Fruit fly (Drosophila melanogaster): ENCODE data around the gene Tango5.

The Tango5 gene

DNA sequence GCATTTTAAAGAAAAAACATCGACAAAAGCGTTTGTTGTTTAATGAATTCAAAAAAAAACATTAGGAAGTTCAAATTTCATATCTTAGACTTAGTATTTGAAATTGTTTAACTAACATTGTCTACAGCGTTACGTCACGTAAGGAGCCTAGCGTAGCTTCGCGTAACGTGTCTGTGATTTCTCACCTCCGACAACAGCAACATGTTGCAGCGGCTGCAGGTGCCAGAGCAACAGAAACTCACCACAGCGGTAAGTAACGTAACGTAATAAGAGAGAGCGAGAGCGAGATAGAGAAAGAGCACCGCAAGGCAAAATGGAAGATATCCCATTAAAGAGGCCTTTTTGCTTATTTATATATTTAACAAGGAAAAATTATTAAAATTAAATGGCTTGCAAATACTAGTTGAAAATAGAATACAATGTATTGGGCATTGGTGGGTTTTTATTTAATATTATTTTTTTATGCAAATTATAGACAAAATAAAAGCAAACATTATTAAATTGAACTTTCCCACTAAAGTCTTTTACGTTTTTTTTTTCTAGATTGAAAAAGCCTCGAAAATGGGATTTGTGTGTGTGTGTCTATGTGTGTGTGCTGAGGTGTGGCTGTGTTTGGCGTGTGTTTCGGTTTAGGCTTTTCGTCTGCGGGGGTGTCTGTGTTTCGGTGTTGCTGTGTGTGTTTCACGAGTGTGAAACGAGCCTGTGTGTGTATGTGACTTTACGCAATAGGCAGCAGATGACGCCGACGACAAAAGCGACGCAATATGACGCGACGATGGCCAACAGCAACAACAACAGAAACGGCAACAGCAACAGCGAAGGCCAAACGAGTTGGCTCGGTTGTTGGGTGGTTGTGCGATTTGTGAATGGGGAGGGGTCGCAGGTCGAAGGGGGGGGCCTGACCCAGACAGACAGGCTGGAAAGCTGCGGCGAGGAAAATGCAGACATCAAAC is 34.0 kb downstream of the Tango5 start:
- TF ChIP-seq GATAd (GFP tag; optimal IDR thresholded peaks at IDR 0.05) (no peak), woc (GFP tag; optimal IDR thresholded peaks at IDR 0.05) (no peak), brk (GFP tag; optimal IDR thresholded peaks at IDR 0.05) (no peak), psq (GFP tag; optimal IDR thresholded peaks at IDR 0.05) (peak; percentile 27)

- TF ChIP-seq CG9705 (GFP tag; optimal IDR thresholded peaks at IDR 0.05), result no peak
- TF ChIP-seq Sp1 (GFP tag; optimal IDR thresholded peaks at IDR 0.05), result no peak
- no peak for TF ChIP-seq Dfd (GFP tag; optimal IDR thresholded peaks at IDR 0.05)
- TF ChIP-seq Abd-B (GFP tag; optimal IDR thresholded peaks at IDR 0.05), result no peak
- TF ChIP-seq foxo (GFP tag; optimal IDR thresholded peaks at IDR 0.05), result no peak
- TF ChIP-seq CrebA (GFP tag; optimal IDR thresholded peaks at IDR 0.05; ENCODE audit: borderline replicate concordance), result no peak
- no peak for TF ChIP-seq sv (GFP tag; optimal IDR thresholded peaks at IDR 0.05)
- TF ChIP-seq GATAd (GFP tag; optimal IDR thresholded peaks at IDR 0.05), result no peak
- no peak for TF ChIP-seq h (GFP tag; optimal IDR thresholded peaks at IDR 0.05)
- no peak for TF ChIP-seq Hr78 (GFP tag; optimal IDR thresholded peaks at IDR 0.05)
- no peak for TF ChIP-seq Rel (GFP tag; optimal IDR thresholded peaks at IDR 0.05)
- no peak for TF ChIP-seq Rel (tag; optimal IDR thresholded peaks at IDR 0.05)
- TF ChIP-seq jim (GFP tag; optimal IDR thresholded peaks at IDR 0.05), result no peak
- TF ChIP-seq Hnf4 (GFP tag; optimal IDR thresholded peaks at IDR 0.05), result no peak
Observed at dm6 chrX:10729196-10729835, 34.9 kb downstream of the Tango5 start.

- TF ChIP-seq sage (GFP tag; optimal IDR thresholded peaks at IDR 0.05) (no peak), jim (GFP tag; optimal IDR thresholded peaks at IDR 0.05) (no peak), Myc (optimal IDR thresholded peaks at IDR 0.05) (no peak), dsf (GFP tag; optimal IDR thresholded peaks at IDR 0.05; ENCODE audit: borderline replicate concordance) (no peak), N (GFP tag; optimal IDR thresholded peaks at IDR 0.05) (no peak), CrebA (GFP tag; optimal IDR thresholded peaks at IDR 0.05; ENCODE audit: borderline replicate concordance) (no peak), dmrt93B (GFP tag; optimal IDR thresholded peaks at IDR 0.05) (no peak), Hr78 (GFP tag; optimal IDR thresholded peaks at IDR 0.05) (no peak), tai (GFP tag; optimal IDR thresholded peaks at IDR 0.05) (no peak), GATAd (GFP tag; optimal IDR thresholded peaks at IDR 0.05) (no peak), psq (GFP tag; optimal IDR thresholded peaks at IDR 0.05) (no peak), dl (GFP tag; optimal IDR thresholded peaks at IDR 0.05; ENCODE audit: insufficient read depth in 1 of 2, partially characterized antibody in 2 of 2) (no peak), brk (GFP tag; optimal IDR thresholded peaks at IDR 0.05) (no peak), Dfd (GFP tag; optimal IDR thresholded peaks at IDR 0.05) (no peak), woc (GFP tag; optimal IDR thresholded peaks at IDR 0.05) (no peak), rgr (GFP tag; optimal IDR thresholded peaks at IDR 0.05) (no peak), Abd-B (GFP tag; optimal IDR thresholded peaks at IDR 0.05) (no peak), Mio (GFP tag; optimal IDR thresholded peaks at IDR 0.05) (no peak), lola (GFP tag; optimal IDR thresholded peaks at IDR 0.05) (no peak), fru (GFP tag; optimal IDR thresholded peaks at IDR 0.05) (no peak)
Observed at dm6 chrX:10728541-10728968, 35.7 kb downstream of the Tango5 start.

DNA sequence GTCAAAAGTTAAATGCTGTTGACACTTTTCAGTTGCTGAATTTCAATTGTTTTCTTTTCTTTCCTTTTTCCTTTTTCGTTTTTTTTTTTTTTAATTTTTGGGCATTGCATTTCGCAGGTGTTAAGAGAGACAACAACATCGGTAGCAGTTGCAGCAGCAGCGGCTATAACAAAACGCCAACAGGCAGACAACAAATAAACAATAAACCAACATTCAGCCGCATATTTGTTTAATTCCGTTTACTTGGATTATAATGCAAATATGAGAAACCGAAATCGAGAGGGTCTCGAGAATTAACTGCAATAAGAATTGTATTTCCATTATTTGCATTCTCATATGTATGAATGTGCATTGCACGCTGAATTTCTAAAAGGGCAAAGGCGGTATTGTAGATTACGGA is 36.2 kb downstream of the Tango5 start:
- no peak for TF ChIP-seq dl (GFP tag; optimal IDR thresholded peaks at IDR 0.05; ENCODE audit: insufficient read depth in 1 of 2, partially characterized antibody in 2 of 2)
- TF ChIP-seq Hr83 (GFP tag; optimal IDR thresholded peaks at IDR 0.05; ENCODE audit: poor library complexity, severe bottlenecking), result peak; percentile 95
- no peak for TF ChIP-seq N (GFP tag; optimal IDR thresholded peaks at IDR 0.05)
- peak; percentile 69 for TF ChIP-seq GATAd (GFP tag; optimal IDR thresholded peaks at IDR 0.05)
- TF ChIP-seq h (GFP tag; optimal IDR thresholded peaks at IDR 0.05), result peak; percentile 89
- no peak for TF ChIP-seq lola (GFP tag; optimal IDR thresholded peaks at IDR 0.05)
- TF ChIP-seq jim (GFP tag; optimal IDR thresholded peaks at IDR 0.05), result peak; percentile 82
- no peak for TF ChIP-seq Myc (optimal IDR thresholded peaks at IDR 0.05)
- TF ChIP-seq foxo (GFP tag; optimal IDR thresholded peaks at IDR 0.05), result peak in 1 of 2 experiments; percentile 68
- peak; percentile 33 for TF ChIP-seq woc (GFP tag; optimal IDR thresholded peaks at IDR 0.05)
- peak; percentile 88 for TF ChIP-seq rgr (GFP tag; optimal IDR thresholded peaks at IDR 0.05)
- peak; percentile 24 for TF ChIP-seq CG9705 (GFP tag; optimal IDR thresholded peaks at IDR 0.05)
- TF ChIP-seq sage (GFP tag; optimal IDR thresholded peaks at IDR 0.05), result peak; percentile 59
- no peak for TF ChIP-seq Vsx2 (GFP tag; optimal IDR thresholded peaks at IDR 0.05; ENCODE audit: partially characterized antibody)
- peak; percentile 44 for TF ChIP-seq ey (GFP tag; optimal IDR thresholded peaks at IDR 0.05)
- TF ChIP-seq Dfd (GFP tag; optimal IDR thresholded peaks at IDR 0.05), result no peak
- TF ChIP-seq Mio (GFP tag; optimal IDR thresholded peaks at IDR 0.05), result peak; percentile 19
- TF ChIP-seq Abd-B (GFP tag; optimal IDR thresholded peaks at IDR 0.05), result no peak
- peak; percentile 64 for TF ChIP-seq br (GFP tag; optimal IDR thresholded peaks at IDR 0.05)
- TF ChIP-seq Sp1 (GFP tag; optimal IDR thresholded peaks at IDR 0.05), result peak; percentile 62
- peak; percentile 76 for TF ChIP-seq Jra (GFP tag; optimal IDR thresholded peaks at IDR 0.05)
- TF ChIP-seq psq (GFP tag; optimal IDR thresholded peaks at IDR 0.05), result peak; percentile 58
- peak; percentile 77 for TF ChIP-seq tai (GFP tag; optimal IDR thresholded peaks at IDR 0.05)
- no peak for TF ChIP-seq usp (GFP tag; optimal IDR thresholded peaks at IDR 0.05)
- TF ChIP-seq OdsH (GFP tag; optimal IDR thresholded peaks at IDR 0.05), result peak; percentile 84
- TF ChIP-seq pan (optimal IDR thresholded peaks at IDR 0.05), result no peak
- TF ChIP-seq dsf (GFP tag; optimal IDR thresholded peaks at IDR 0.05; ENCODE audit: borderline replicate concordance), result peak; percentile 6
- no peak for TF ChIP-seq Dif (GFP tag; optimal IDR thresholded peaks at IDR 0.05; ENCODE audit: partially characterized antibody)
- TF ChIP-seq CG32264 (GFP tag; optimal IDR thresholded peaks at IDR 0.05), result peak; percentile 68
- TF ChIP-seq CrebA (GFP tag; optimal IDR thresholded peaks at IDR 0.05; ENCODE audit: borderline replicate concordance), result no peak

Measured in whole organism, wandering third instar larva.